Fruit fly (Drosophila melanogaster) whole organism, embryonic: ENCODE measurements around the gene CG7362.

Source experiments
- Antp ChIP-seq: fragments of 200-800 bp; sonication (Bioruptor generic); optimal IDR thresholded peaks from 3 replicates; lab custom pipeline; 2016; ENCODE audit warnings: missing biosample characterization, missing genetic modification characterization
- Asciz ChIP-seq: fragments of 200-800 bp; sonication (Bioruptor generic); optimal IDR thresholded peaks from 2 replicates; lab custom pipeline; 2017; ENCODE audit warnings: missing biosample characterization, mild to moderate bottlenecking, missing genetic modification characterization, missing genetic modification reagents
- CG10654 ChIP-seq: fragments of 200-800 bp; sonication (Bioruptor generic); optimal IDR thresholded peaks from 2 replicates; lab custom pipeline; 2016; ENCODE audit warnings: missing biosample characterization, missing genetic modification characterization
- CG11398 ChIP-seq: fragments of 200-800 bp; sonication (Bioruptor generic); optimal IDR thresholded peaks from 2 replicates; lab custom pipeline; 2016; ENCODE audit warnings: missing biosample characterization, missing genetic modification characterization
- CG14014 ChIP-seq: fragments of 200-800 bp; sonication (Bioruptor generic); IDR thresholded peaks from 2 replicates; pipeline ENCODE4 v1.3.6; 2022; ENCODE audit warnings: missing biosample characterization, missing genetic modification characterization
- CG14860 ChIP-seq: fragments of 200-800 bp; sonication (Bioruptor generic); IDR thresholded peaks from 3 replicates; pipeline ENCODE4 v1.3.6; 2022; ENCODE audit warnings: missing biosample characterization, missing genetic modification characterization; ENCODE audit not compliant: partially characterized antibody
- CG1647 ChIP-seq: fragments of 200-800 bp; sonication (Bioruptor generic); optimal IDR thresholded peaks from 3 replicates; lab custom pipeline; 2016; ENCODE audit warnings: missing biosample characterization, missing genetic modification characterization
- CG16815 ChIP-seq: fragments of 200-800 bp; sonication (Bioruptor generic); optimal IDR thresholded peaks from 3 replicates; lab custom pipeline; 2017; ENCODE audit warnings: missing biosample characterization, mild to moderate bottlenecking, missing genetic modification characterization
- CG17612 ChIP-seq: fragments of 200-800 bp; sonication (Bioruptor generic); IDR thresholded peaks from 2 replicates; pipeline ENCODE4 v1.3.6; 2022; ENCODE audit warnings: missing biosample characterization, missing genetic modification characterization
- CG2199 ChIP-seq: fragments of 200-800 bp; sonication (Bioruptor generic); IDR thresholded peaks from 3 replicates; pipeline ENCODE4 v1.3.6; 2022; ENCODE audit warnings: missing biosample characterization, missing genetic modification characterization
- CG3065 ChIP-seq: fragments of 200-800 bp; sonication (Bioruptor generic); optimal IDR thresholded peaks from 2 replicates; lab custom pipeline; 2016; ENCODE audit warnings: missing biosample characterization, missing genetic modification characterization
- CG4730 ChIP-seq: fragments of 200-800 bp; sonication (Bioruptor generic); IDR thresholded peaks from 2 replicates; pipeline ENCODE4 v1.3.6; 2022; ENCODE audit warnings: missing biosample characterization, missing genetic modification characterization
- CG6683 ChIP-seq: fragments of 200-800 bp; sonication (Bioruptor generic); optimal IDR thresholded peaks from 2 replicates; lab custom pipeline; 2017; ENCODE audit warnings: missing biosample characterization, mild to moderate bottlenecking, missing genetic modification characterization, missing genetic modification reagents
- CG8944 ChIP-seq: fragments of 200-800 bp; sonication (Bioruptor generic); optimal IDR thresholded peaks from 3 replicates; lab custom pipeline; 2016; ENCODE audit warnings: missing biosample characterization, missing genetic modification characterization
- Dek ChIP-seq: fragments of 200-800 bp; sonication (Bioruptor generic); optimal IDR thresholded peaks from 3 replicates; lab custom pipeline; 2019; ENCODE audit warnings: missing biosample characterization, mild to moderate bottlenecking, missing genetic modification characterization, moderate library complexity
- Dfd ChIP-seq, 2 experiments: fragments of >200 bp; optimal IDR thresholded peaks; 2 replicates each; lab custom pipeline; 2017; ENCODE audit warnings: missing biosample characterization in 2 of 2, missing genetic modification characterization in 2 of 2
- Fer1 ChIP-seq: fragments of 200-800 bp; sonication (Bioruptor generic); optimal IDR thresholded peaks from 2 replicates; lab custom pipeline; 2017; ENCODE audit warnings: missing biosample characterization, mild to moderate bottlenecking, missing genetic modification characterization
- Lhr ChIP-seq: fragments of 200-800 bp; sonication (Bioruptor generic); optimal IDR thresholded peaks from 3 replicates; lab custom pipeline; 2017; ENCODE audit warnings: mild to moderate bottlenecking, missing biosample characterization, missing genetic modification reagents, missing genetic modification characterization
- Mad ChIP-seq: fragments of 200-800 bp; sonication (Bioruptor generic); optimal IDR thresholded peaks from 2 replicates; lab custom pipeline; 2016; ENCODE audit warnings: missing biosample characterization, missing genetic modification characterization
- Myb ChIP-seq: fragments of 200-800 bp; sonication (Bioruptor generic); optimal IDR thresholded peaks from 2 replicates; lab custom pipeline; 2016; ENCODE audit warnings: missing biosample characterization, missing genetic modification characterization
- NfI ChIP-seq: fragments of 200-800 bp; sonication (Bioruptor generic); optimal IDR thresholded peaks from 3 replicates; lab custom pipeline; 2018; ENCODE audit warnings: missing biosample characterization, mild to moderate bottlenecking, missing genetic modification characterization, moderate library complexity
- Poxn ChIP-seq: fragments of 200-800 bp; sonication (Bioruptor generic); IDR thresholded peaks from 2 replicates; pipeline ENCODE4 v1.3.6; 2022; ENCODE audit warnings: missing biosample characterization, missing genetic modification characterization
- Scr ChIP-seq: fragments of 200-800 bp; sonication (Bioruptor generic); IDR thresholded peaks from 2 replicates; pipeline ENCODE4 v1.3.6; 2022; ENCODE audit warnings: missing biosample characterization, missing genetic modification characterization; ENCODE audit not compliant: partially characterized antibody
- Side ChIP-seq: fragments of 200-800 bp; sonication (Bioruptor generic); optimal IDR thresholded peaks from 2 replicates; lab custom pipeline; 2016; ENCODE audit warnings: missing biosample characterization, missing genetic modification characterization
- Spps ChIP-seq: fragments of 200-800 bp; sonication (Bioruptor generic); optimal IDR thresholded peaks from 2 replicates; lab custom pipeline; 2018; ENCODE audit warnings: missing biosample characterization, mild to moderate bottlenecking, missing genetic modification characterization
- Trl ChIP-seq, 3 experiments: fragments of >200 bp in 2 of 3; fragments of 200-800 bp in 1 of 3; sonication (Bioruptor generic) in 1 of 3; optimal IDR thresholded peaks; 2 replicates in 1 of 3; 3 replicates in 2 of 3; lab custom pipeline; 2016 to 2017; ENCODE audit warnings: missing biosample characterization in 1 of 3, missing genetic modification characterization in 1 of 3
- az2 ChIP-seq: fragments of 200-800 bp; sonication (Bioruptor generic); optimal IDR thresholded peaks from 3 replicates; lab custom pipeline; 2016; ENCODE audit warnings: missing biosample characterization, missing genetic modification characterization
- br ChIP-seq: fragments of >200 bp; optimal IDR thresholded peaks from 2 replicates; lab custom pipeline; 2017
- crol ChIP-seq: fragments of 200-800 bp; sonication (Bioruptor generic); IDR thresholded peaks from 2 replicates; pipeline ENCODE4 v1.3.6; 2022; ENCODE audit warnings: missing biosample characterization, missing genetic modification characterization
- dimm ChIP-seq: fragments of 200-800 bp; sonication (Bioruptor generic); IDR thresholded peaks from 2 replicates; pipeline ENCODE4 v1.3.6; 2022; ENCODE audit warnings: missing biosample characterization, missing genetic modification characterization
- disco-r ChIP-seq: fragments of 200-800 bp; sonication (Bioruptor generic); optimal IDR thresholded peaks from 2 replicates; lab custom pipeline; 2016; ENCODE audit warnings: missing biosample characterization, missing genetic modification characterization
- dmrt99B ChIP-seq: fragments of 200-800 bp; sonication (Bioruptor generic); optimal IDR thresholded peaks from 2 replicates; lab custom pipeline; 2018; ENCODE audit warnings: missing biosample characterization, mild to moderate bottlenecking, missing genetic modification characterization, moderate library complexity
- ems ChIP-seq: fragments of 200-800 bp; sonication (Bioruptor generic); optimal IDR thresholded peaks from 3 replicates; lab custom pipeline; 2016; ENCODE audit warnings: missing biosample characterization, missing genetic modification characterization
- fd64A ChIP-seq: fragments of 200-800 bp; sonication (Bioruptor generic); optimal IDR thresholded peaks from 3 replicates; lab custom pipeline; 2018; ENCODE audit warnings: missing biosample characterization, mild to moderate bottlenecking, missing genetic modification characterization
- gcm ChIP-seq: fragments of 200-800 bp; sonication (Bioruptor generic); optimal IDR thresholded peaks from 2 replicates; lab custom pipeline; 2019; ENCODE audit warnings: missing biosample characterization, mild to moderate bottlenecking, missing genetic modification characterization, moderate library complexity
- gfzf ChIP-seq: fragments of 200-800 bp; sonication (Bioruptor generic); optimal IDR thresholded peaks from 2 replicates; lab custom pipeline; 2016; ENCODE audit warnings: missing biosample characterization, mild to moderate bottlenecking, missing genetic modification characterization, moderate library complexity
- gsb-n ChIP-seq: fragments of 200-800 bp; sonication (Bioruptor generic); optimal IDR thresholded peaks from 3 replicates; lab custom pipeline; 2018; ENCODE audit warnings: missing biosample characterization, mild to moderate bottlenecking, missing genetic modification characterization
- jing ChIP-seq: fragments of 200-800 bp; sonication (Bioruptor generic); optimal IDR thresholded peaks from 2 replicates; lab custom pipeline; 2018; ENCODE audit warnings: missing biosample characterization, mild to moderate bottlenecking, missing genetic modification characterization
- klu ChIP-seq: fragments of 200-800 bp; sonication (Bioruptor generic); IDR thresholded peaks from 2 replicates; pipeline ENCODE4 v1.3.6; 2022; ENCODE audit warnings: missing biosample characterization, missing genetic modification characterization
- nerfin-1 ChIP-seq: fragments of 200-800 bp; sonication (Bioruptor generic); optimal IDR thresholded peaks from 3 replicates; lab custom pipeline; 2019; ENCODE audit warnings: missing biosample characterization, mild to moderate bottlenecking, missing genetic modification characterization, moderate library complexity
- p53 ChIP-seq: fragments of 200-800 bp; sonication (Bioruptor generic); optimal IDR thresholded peaks from 2 replicates; lab custom pipeline; 2016; ENCODE audit warnings: missing biosample characterization, missing genetic modification characterization
- pho ChIP-seq: fragments of 200-800 bp; sonication (Bioruptor generic); optimal IDR thresholded peaks from 2 replicates; lab custom pipeline; 2016; ENCODE audit warnings: missing biosample characterization, missing genetic modification characterization
- repo ChIP-seq: fragments of 200-800 bp; sonication (Bioruptor generic); optimal IDR thresholded peaks from 2 replicates; lab custom pipeline; 2016; ENCODE audit warnings: missing biosample characterization, missing genetic modification characterization
- sens ChIP-seq: fragments of 200-800 bp; sonication (Bioruptor generic); peaks from one replicate; lab custom pipeline; 2016; ENCODE audit warnings: missing biosample characterization, missing genetic modification characterization
- so ChIP-seq: fragments of 200-800 bp; sonication (Bioruptor generic); IDR thresholded peaks from 3 replicates; pipeline ENCODE4 v1.3.6; 2022; ENCODE audit warnings: missing biosample characterization, missing genetic modification characterization
- ssp ChIP-seq: fragments of 200-800 bp; sonication (Bioruptor generic); IDR thresholded peaks from 2 replicates; pipeline ENCODE4 v1.3.6; 2022; ENCODE audit warnings: missing biosample characterization, missing genetic modification characterization
- stc ChIP-seq: fragments of 200-800 bp; sonication (Bioruptor generic); IDR thresholded peaks from 2 replicates; pipeline ENCODE4 v1.3.6; 2022; ENCODE audit warnings: missing biosample characterization, missing genetic modification characterization
- sug ChIP-seq: fragments of 200-800 bp; optimal IDR thresholded peaks from 2 replicates; lab custom pipeline; 2019; ENCODE audit warnings: missing biosample characterization, mild to moderate bottlenecking, missing genetic modification characterization, moderate library complexity
- trem ChIP-seq: fragments of 200-800 bp; optimal IDR thresholded peaks from 3 replicates; lab custom pipeline; 2019; ENCODE audit warnings: missing biosample characterization, mild to moderate bottlenecking, missing genetic modification characterization, moderate library complexity

Gene CG7362

DNA sequence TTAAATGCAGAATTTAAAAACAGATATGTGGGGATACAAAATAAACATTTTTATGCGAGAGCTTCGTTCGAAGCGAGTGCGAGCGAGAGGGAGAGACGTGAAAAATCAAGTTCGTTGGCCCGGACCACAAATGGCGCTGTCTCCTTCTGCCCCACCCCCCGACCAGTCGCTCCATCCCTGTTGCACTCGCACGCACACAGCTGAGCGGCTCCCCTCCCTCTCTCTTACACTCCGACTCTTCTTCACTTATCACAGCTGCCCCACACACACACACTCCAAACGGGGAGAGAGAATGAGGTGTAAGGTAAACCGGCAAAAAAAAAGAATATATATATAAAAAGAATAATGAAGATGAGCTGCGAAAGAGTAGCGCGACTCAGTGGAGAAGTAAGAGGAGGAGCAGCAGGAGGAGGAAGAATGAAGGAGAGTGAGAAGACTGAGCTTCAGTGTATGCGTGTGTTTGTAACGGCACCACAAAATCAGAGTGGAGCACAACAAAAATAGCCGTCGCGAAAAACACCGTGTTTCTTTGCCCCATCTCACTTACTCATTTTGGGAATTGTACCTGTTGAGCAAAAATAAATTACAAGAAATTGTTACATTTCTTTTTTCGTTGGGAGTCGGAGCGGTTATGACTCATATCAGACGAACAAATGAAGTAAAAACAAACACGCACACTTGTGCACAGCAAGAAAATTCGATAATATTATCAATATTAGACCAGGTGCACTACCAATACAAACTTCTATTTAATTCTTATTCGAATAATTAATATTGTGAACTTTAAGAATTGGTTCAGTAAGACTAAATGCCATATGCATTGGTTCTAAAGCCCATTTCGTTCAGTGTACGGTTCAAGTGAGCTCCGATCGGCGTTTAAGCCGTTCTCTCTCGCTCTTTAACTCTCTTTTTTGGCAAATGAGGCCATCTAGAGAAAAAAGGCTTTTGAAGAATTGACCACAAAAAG lies 16.1 kb downstream of the CG7362 start (continued):
- TF ChIP-seq CG17612 (GFP tag; lab: Robert Waterston, UW) (peak; percentile 88), Scr (GFP tag; lab: Robert Waterston, UW) (peak; percentile 26; the same call in 1 of the 2 replicates), disco-r (peak; percentile 92), NfI (peak; percentile 94), Side (GFP tag; lab: Kevin White, UChicago) (peak; percentile 87), Mad (GFP tag; lab: Kevin White, UChicago) (peak; percentile 89), CG16815 (GFP tag; lab: Kevin White, UChicago) (peak; percentile 91), Lhr (peak; percentile 83), Spps (tag; lab: Kevin White, UChicago) (peak; percentile 91), crol (peak; percentile 98), CG10654 (peak; percentile 88), gsb-n (tag; lab: Kevin White, UChicago) (peak; percentile 91), CG2199 (peak; percentile 91), Antp (GFP tag; lab: Kevin White, UChicago) (peak; percentile 90), trem (tag; lab: Kevin White, UChicago) (peak; percentile 90), gcm (GFP tag; lab: Kevin White, UChicago) (peak; percentile 90), sens (GFP tag; lab: Kevin White, UChicago) (peak; percentile 99), klu (GFP tag; lab: Robert Waterston, UW) (peak; percentile 90), dmrt99B (tag; lab: Kevin White, UChicago) (peak; percentile 96), Fer1 (GFP tag; lab: Kevin White, UChicago) (peak; percentile 91), pho (GFP tag; lab: Kevin White, UChicago) (peak; percentile 92), p53 (GFP tag; lab: Kevin White, UChicago) (peak; percentile 74), Poxn (peak; percentile 76), dimm (GFP tag; lab: Robert Waterston, UW) (peak; percentile 92; the same call in 1 of the 2 replicates), Dfd (GFP tag; optimal IDR thresholded peaks at IDR 0.05; lab: Kevin White, UChicago) (no peak), sug (peak; percentile 41), CG6683 (GFP tag; lab: Kevin White, UChicago) (peak; percentile 71), CG8944 (GFP tag; lab: Kevin White, UChicago) (peak; percentile 88), CG14860 (GFP tag; lab: Robert Waterston, UW) (no peak), ssp (GFP tag; lab: Robert Waterston, UW) (peak; percentile 88), az2 (GFP tag; lab: Kevin White, UChicago) (peak; percentile 95), CG14014 (peak; percentile 95), CG3065 (GFP tag; lab: Kevin White, UChicago) (peak; percentile 90), CG11398 (GFP tag; lab: Kevin White, UChicago) (peak; percentile 76), fd64A (GFP tag; lab: Kevin White, UChicago) (peak; percentile 76), ems (GFP tag; lab: Kevin White, UChicago) (peak; percentile 94), br (lab: Kevin White, UChicago) (no peak), jing (peak; percentile 86), repo (peak; percentile 91), CG4730 (peak; percentile 94), Trl (optimal IDR thresholded peaks at IDR 0.05; lab: Kevin White, UChicago) (peak; percentile 40 to 52), Trl (GFP tag; optimal IDR thresholded peaks at IDR 0.05; lab: Kevin White, UChicago) (peak; percentile 91), Asciz (GFP tag; lab: Kevin White, UChicago) (peak; percentile 94), nerfin-1 (tag; lab: Kevin White, UChicago) (peak; percentile 85), Dek (peak; percentile 94), stc (GFP tag; lab: Robert Waterston, UW) (peak; percentile 90), gfzf (GFP tag; lab: Kevin White, UChicago) (no peak), so (GFP tag; lab: Robert Waterston, UW) (peak; percentile 95), Myb (GFP tag; lab: Kevin White, UChicago) (peak; percentile 69), CG1647 (GFP tag; lab: Kevin White, UChicago) (peak; percentile 87)
